Worm (Caenorhabditis elegans) whole organism, L1 larva: ENCODE measurements around the gene nas-7.
"Not testable (repeated sequence)": the region's sequence is repeated elsewhere in the genome, so short reads cannot be mapped to it uniquely, and the experiment has no call there.

Experiments used
- C34B4.2 ChIP-seq: sonication (generic microtip); optimal IDR thresholded peaks from 2 replicates; lab custom pipeline; 2017; ENCODE audit warnings: mild to moderate bottlenecking, missing genetic modification characterization, missing compliant biosample characterization
- alr-1 ChIP-seq: fragments of 200-800 bp; sonication (Bioruptor generic); optimal IDR thresholded peaks from 2 replicates; lab custom pipeline; 2018; ENCODE audit warnings: borderline replicate concordance, mild to moderate bottlenecking, missing genetic modification characterization, missing compliant biosample characterization
- aly-2 ChIP-seq: fragments of 150-350 bp; optimal IDR thresholded peaks from 2 replicates; lab custom pipeline; 2014; ENCODE audit warnings: missing biosample characterization, missing genetic modification characterization
- ceh-82 ChIP-seq, 3 experiments: fragments of 150-350 bp in 1 of 3; sonication (generic microtip) in 2 of 3; optimal IDR thresholded peaks; 2 replicates each; lab custom pipeline; 2014 to 2017; ENCODE audit warnings: missing biosample characterization in 3 of 3, missing genetic modification characterization in 3 of 3
- ceh-90 ChIP-seq: sonication (generic microtip); optimal IDR thresholded peaks from 2 replicates; lab custom pipeline; 2016; ENCODE audit warnings: missing genetic modification characterization, missing compliant biosample characterization
- ces-1 ChIP-seq: fragments of 150-350 bp; optimal IDR thresholded peaks from 2 replicates; lab custom pipeline; 2014; ENCODE audit warnings: missing biosample characterization, missing genetic modification reagents, missing genetic modification characterization
- dpl-1 ChIP-seq, 3 experiments: fragments of 150-350 bp in 2 of 3; sonication (generic microtip) in 1 of 3; optimal IDR thresholded peaks; 2 replicates each; lab custom pipeline; 2014 to 2017; ENCODE audit warnings: missing biosample characterization in 3 of 3, missing genetic modification characterization in 3 of 3, missing genetic modification reagents in 3 of 3
- dsc-1 ChIP-seq: sonication (generic microtip); optimal IDR thresholded peaks from 2 replicates; lab custom pipeline; 2016; ENCODE audit warnings: mild to moderate bottlenecking, missing genetic modification characterization, missing compliant biosample characterization
- efl-1 ChIP-seq, 4 experiments: fragments of 150-350 bp; optimal IDR thresholded peaks in 3 of 4; peaks in 1 of 4; 1 replicate in 1 of 4; 2 replicates in 3 of 4; lab custom pipeline; 2014; ENCODE audit warnings: missing biosample characterization in 2 of 4, missing genetic modification characterization in 2 of 4, missing genetic modification reagents in 2 of 4
- elt-2 ChIP-seq: sonication (generic microtip); optimal IDR thresholded peaks from 2 replicates; lab custom pipeline; 2016; ENCODE audit warnings: missing genetic modification characterization, mild to moderate bottlenecking, inconsistent platforms, missing compliant biosample characterization, missing genetic modification reagents
- elt-3 ChIP-seq, 6 experiments: fragments of 150-350 bp in 1 of 6; sonication (generic microtip); optimal IDR thresholded peaks; 2 replicates each; lab custom pipeline; 2017 to 2018; ENCODE audit warnings: missing biosample characterization in 6 of 6, missing genetic modification characterization in 6 of 6, inconsistent platforms in 1 of 6
- ets-5 ChIP-seq: fragments of 200-800 bp; sonication (Bioruptor generic); IDR thresholded peaks from 2 replicates; pipeline ENCODE4 v1.3.6; 2022; ENCODE audit warnings: missing genetic modification characterization, missing compliant biosample characterization
- fos-1 ChIP-seq: fragments of 150-350 bp; optimal IDR thresholded peaks from 2 replicates; lab custom pipeline; 2014; ENCODE audit warnings: missing biosample characterization, missing genetic modification characterization
- hlh-4 ChIP-seq: sonication (generic microtip); optimal IDR thresholded peaks from 2 replicates; lab custom pipeline; 2016; ENCODE audit warnings: mild to moderate bottlenecking, missing genetic modification characterization, missing compliant biosample characterization
- hpl-2 ChIP-seq: fragments of 150-350 bp; optimal IDR thresholded peaks from 2 replicates; lab custom pipeline; 2014; ENCODE audit warnings: missing biosample characterization, missing genetic modification reagents, missing genetic modification characterization
- irx-1 ChIP-seq: sonication (generic microtip); optimal IDR thresholded peaks from 2 replicates; lab custom pipeline; 2016; ENCODE audit warnings: missing genetic modification characterization, missing compliant biosample characterization
- isw-1 ChIP-seq: fragments of 200-800 bp; sonication (Bioruptor generic); IDR thresholded peaks from 2 replicates; pipeline ENCODE4 v1.3.6; 2022; ENCODE audit warnings: missing genetic modification characterization, missing compliant biosample characterization
- jun-1 ChIP-seq: fragments of 150-350 bp; optimal IDR thresholded peaks from 2 replicates; lab custom pipeline; 2014; ENCODE audit warnings: missing biosample characterization, missing genetic modification reagents, missing genetic modification characterization
- lin-13 ChIP-seq: fragments of 150-350 bp; optimal IDR thresholded peaks from 2 replicates; lab custom pipeline; 2014; ENCODE audit warnings: missing biosample characterization, missing genetic modification reagents, missing genetic modification characterization
- lin-35 ChIP-seq, 2 experiments: fragments of 150-350 bp; optimal IDR thresholded peaks; 2 replicates each; lab custom pipeline; 2014; ENCODE audit warnings: missing biosample characterization in 2 of 2, missing genetic modification characterization in 2 of 2, missing genetic modification reagents in 2 of 2
- lin-39 ChIP-seq: fragments of 150-350 bp; optimal IDR thresholded peaks from 2 replicates; lab custom pipeline; 2014; ENCODE audit warnings: missing biosample characterization, missing genetic modification reagents, missing genetic modification characterization
- lir-3 ChIP-seq: sonication (generic microtip); optimal IDR thresholded peaks from 2 replicates; lab custom pipeline; 2016; ENCODE audit warnings: mild to moderate bottlenecking, missing genetic modification characterization, moderate library complexity, missing compliant biosample characterization; ENCODE audit not compliant: poor library complexity
- lsy-2 ChIP-seq, 2 experiments: fragments of 150-350 bp; optimal IDR thresholded peaks; 2 replicates each; lab custom pipeline; 2014; ENCODE audit warnings: missing biosample characterization in 2 of 2, missing genetic modification characterization in 2 of 2
- mdl-1 ChIP-seq, 2 experiments: fragments of 150-350 bp; optimal IDR thresholded peaks; 2 replicates each; lab custom pipeline; 2014 to 2017; ENCODE audit warnings: missing biosample characterization in 2 of 2, missing genetic modification characterization in 2 of 2, inconsistent platforms in 1 of 2
- mef-2 ChIP-seq: fragments of 150-350 bp; optimal IDR thresholded peaks from 2 replicates; lab custom pipeline; 2014; ENCODE audit warnings: missing biosample characterization, missing genetic modification characterization
- mep-1 ChIP-seq: fragments of 150-350 bp; optimal IDR thresholded peaks from 2 replicates; lab custom pipeline; 2014; ENCODE audit warnings: missing biosample characterization, missing genetic modification characterization
- nhr-20 ChIP-seq: sonication (generic microtip); optimal IDR thresholded peaks from 2 replicates; lab custom pipeline; 2016; ENCODE audit warnings: mild to moderate bottlenecking, missing genetic modification characterization, missing compliant biosample characterization
- nhr-28 ChIP-seq: fragments of 150-350 bp; optimal IDR thresholded peaks from 2 replicates; lab custom pipeline; 2014; ENCODE audit warnings: missing biosample characterization, missing genetic modification characterization
- nhr-71 ChIP-seq: sonication (generic microtip); optimal IDR thresholded peaks from 2 replicates; lab custom pipeline; 2016; ENCODE audit warnings: mild to moderate bottlenecking, missing genetic modification characterization, moderate library complexity, missing compliant biosample characterization
- nhr-85 ChIP-seq: sonication (generic microtip); peaks from one replicate; lab custom pipeline; 2016; ENCODE audit warnings: missing genetic modification characterization, inconsistent platforms, missing compliant biosample characterization
- pag-3 ChIP-seq: sonication (generic microtip); optimal IDR thresholded peaks from 2 replicates; lab custom pipeline; 2017; ENCODE audit warnings: missing genetic modification characterization, mild to moderate bottlenecking, missing compliant biosample characterization, antibody characterized with exemption, borderline replicate concordance; ENCODE audit not compliant: insufficient read depth
- pqm-1 ChIP-seq: sonication (generic microtip); optimal IDR thresholded peaks from 3 replicates; lab custom pipeline; 2017; ENCODE audit warnings: missing biosample characterization, missing genetic modification characterization
- skn-1 ChIP-seq: fragments of 150-350 bp; optimal IDR thresholded peaks from 2 replicates; lab custom pipeline; 2014; ENCODE audit warnings: missing biosample characterization, missing genetic modification characterization
- sox-4 ChIP-seq: sonication (generic microtip); optimal IDR thresholded peaks from 2 replicates; lab custom pipeline; 2016; ENCODE audit warnings: missing genetic modification characterization, missing compliant biosample characterization
- unc-98 ChIP-seq: fragments of 200-800 bp; sonication (Bioruptor generic); IDR thresholded peaks from 2 replicates; pipeline ENCODE4 v1.3.6; 2022; ENCODE audit warnings: missing genetic modification characterization, missing compliant biosample characterization
- ztf-11 ChIP-seq, 2 experiments: sonication (generic microtip); optimal IDR thresholded peaks; 2 replicates each; lab custom pipeline; 2016 to 2017; ENCODE audit warnings: missing genetic modification characterization in 2 of 2, missing biosample characterization in 1 of 2, missing compliant biosample characterization in 1 of 2
- ztf-4 ChIP-seq: fragments of 150-350 bp; optimal IDR thresholded peaks from 2 replicates; lab custom pipeline; 2014; ENCODE audit warnings: missing biosample characterization, missing genetic modification characterization

The nas-7 gene

ce11 chrII:7402625-7403024 lies at the start of gene nas-7:
TSS of gene nas-7 (minus strand) at chrII:7402725.
- TF ChIP-seq nhr-85 (tag; lab: Kevin White, UChicago) (no peak), hlh-4 (tag; lab: Kevin White, UChicago) (no peak), fos-1 (tag; lab: Kevin White, UChicago) (no peak), alr-1 (tag; lab: Kevin White, UChicago) (no peak), elt-3 (tag; optimal IDR thresholded peaks at IDR 0.05; lab: Kevin White, UChicago) (no peak), mef-2 (tag; lab: Kevin White, UChicago) (no peak), unc-98 (GFP tag; lab: Robert Waterston, UW) (no peak), irx-1 (no peak), C34B4.2 (tag; lab: Kevin White, UChicago) (no peak), dsc-1 (tag; lab: Kevin White, UChicago) (no peak), nhr-71 (no peak), isw-1 (GFP tag; lab: Robert Waterston, UW) (no peak)

- not testable (repeated sequence) for TF ChIP-seq mef-2 (tag; lab: Kevin White, UChicago); nhr-71; jun-1
Observed at ce11 chrII:7434958-7435357, 32.4 kb upstream of the nas-7 start, which contains the start of gene K02A2.1. TSS of gene K02A2.1 (plus strand) at chrII:7435258.

- TF ChIP-seq dpl-1 (GFP tag; optimal IDR thresholded peaks at IDR 0.05; lab: Kevin White, UChicago) (no peak), ces-1 (GFP tag; lab: Kevin White, UChicago) (no peak), ceh-82 (tag; optimal IDR thresholded peaks at IDR 0.05; lab: Kevin White, UChicago) (no peak), ztf-11 (tag; optimal IDR thresholded peaks at IDR 0.05; lab: Kevin White, UChicago) (no peak), ceh-90 (tag; lab: Kevin White, UChicago) (no peak), hpl-2 (GFP tag; lab: Kevin White, UChicago) (no peak), pqm-1 (tag; lab: Kevin White, UChicago) (no peak), ets-5 (GFP tag; lab: Robert Waterston, UW) (no peak), mep-1 (no peak), mef-2 (tag; lab: Kevin White, UChicago) (no peak)
Observed at ce11 chrII:7434182-7434581, 31.7 kb upstream of the nas-7 start, which contains the start of gene kcc-3. TSS of gene kcc-3 (minus strand) at chrII:7434282.

ce11 chrII:7432327-7432726 lies 29.8 kb upstream of the nas-7 start, which contains the start of gene srd-54:
TSS of gene srd-54 (plus strand) at chrII:7432627.
- TF ChIP-seq mdl-1 (tag; optimal IDR thresholded peaks at IDR 0.05; lab: Kevin White, UChicago) (no peak), efl-1 (optimal IDR thresholded peaks at IDR 0.05; lab: Kevin White, UChicago) (no peak), efl-1 (GFP tag; optimal IDR thresholded peaks at IDR 0.05 in 1 of 2; lab: Kevin White, UChicago) (no peak), sox-4 (tag; lab: Kevin White, UChicago) (no peak), ceh-90 (tag; lab: Kevin White, UChicago) (no peak), lin-39 (tag; lab: Kevin White, UChicago) (no peak), lin-13 (GFP tag; lab: Kevin White, UChicago) (no peak), lir-3 (tag; lab: Kevin White, UChicago) (no peak), dpl-1 (GFP tag; optimal IDR thresholded peaks at IDR 0.05; lab: Kevin White, UChicago) (no peak)

ce11 chrII:7420796-7421386 lies 18.4 kb upstream of the nas-7 start:
- TF ChIP-seq elt-2 (tag; lab: Kevin White, UChicago) = peak; percentile 56
- TF ChIP-seq nhr-20 (tag; lab: Kevin White, UChicago) = peak; percentile 32
- TF ChIP-seq ces-1 (GFP tag; lab: Kevin White, UChicago) = no peak
- TF ChIP-seq lin-35 (GFP tag; optimal IDR thresholded peaks at IDR 0.05; lab: Kevin White, UChicago) = peak in 1 of 2 experiments; percentile 39
- no peak for TF ChIP-seq ztf-4
- TF ChIP-seq elt-3 (tag; optimal IDR thresholded peaks at IDR 0.05; lab: Kevin White, UChicago) = peak in 1 of 6 experiments; percentile 59
- no peak for TF ChIP-seq pag-3 (tag; lab: Kevin White, UChicago)
- TF ChIP-seq skn-1 (tag; lab: Kevin White, UChicago) = no peak
- no peak for TF ChIP-seq aly-2 (tag; lab: Kevin White, UChicago)
- peak in 1 of 2 experiments; percentile 51 for TF ChIP-seq lsy-2 (tag; optimal IDR thresholded peaks at IDR 0.05; lab: Kevin White, UChicago)
- no peak for TF ChIP-seq nhr-28 (tag; lab: Kevin White, UChicago)
